Worm (Caenorhabditis elegans) whole organism, late embryonic: ENCODE data around the gene C14A4.13.

Experiments
- F13H6.1 ChIP-seq: sonication (generic microtip); optimal IDR thresholded peaks from 2 replicates; lab custom pipeline; 2016; ENCODE audit warnings: missing genetic modification characterization, missing compliant biosample characterization
- K02D7.2 ChIP-seq: sonication (generic microtip); optimal IDR thresholded peaks from 2 replicates; lab custom pipeline; 2017; ENCODE audit warnings: mild to moderate bottlenecking, missing genetic modification characterization, missing compliant biosample characterization
- T23F11.4 ChIP-seq: fragments of 200-800 bp; sonication (Bioruptor generic); optimal IDR thresholded peaks from 2 replicates; lab custom pipeline; 2018; ENCODE audit warnings: mild to moderate bottlenecking, missing genetic modification characterization, missing compliant biosample characterization
- Y22D7AL.16 ChIP-seq: sonication (generic microtip); optimal IDR thresholded peaks from 2 replicates; lab custom pipeline; 2016; ENCODE audit warnings: missing genetic modification characterization, missing compliant biosample characterization
- ceh-14 ChIP-seq: sonication (generic microtip); optimal IDR thresholded peaks from 2 replicates; lab custom pipeline; 2016; ENCODE audit warnings: missing genotype, missing genetic modification characterization, missing compliant biosample characterization
- ceh-18 ChIP-seq: sonication (generic microtip); optimal IDR thresholded peaks from 2 replicates; lab custom pipeline; 2016; ENCODE audit warnings: missing genetic modification characterization, missing compliant biosample characterization
- ceh-24 ChIP-seq: sonication (generic microtip); optimal IDR thresholded peaks from 2 replicates; lab custom pipeline; 2016; ENCODE audit warnings: mild to moderate bottlenecking, missing genetic modification characterization, missing compliant biosample characterization
- ceh-30 ChIP-seq: fragments of 150-350 bp; optimal IDR thresholded peaks from 2 replicates; lab custom pipeline; 2014; ENCODE audit warnings: missing biosample characterization, missing genetic modification characterization
- ceh-31 ChIP-seq: sonication (generic microtip); optimal IDR thresholded peaks from 2 replicates; lab custom pipeline; 2016; ENCODE audit warnings: missing genetic modification characterization, missing compliant biosample characterization
- ceh-34 ChIP-seq: sonication (generic microtip); optimal IDR thresholded peaks from 2 replicates; lab custom pipeline; 2016; ENCODE audit warnings: mild to moderate bottlenecking, missing genetic modification characterization, missing compliant biosample characterization
- ceh-45 ChIP-seq: fragments of 200-800 bp; sonication (Bioruptor generic); IDR thresholded peaks from 2 replicates; pipeline ENCODE4 v1.3.6; 2022; ENCODE audit warnings: missing genetic modification reagents, missing genetic modification characterization, missing compliant biosample characterization
- ceh-48 ChIP-seq: sonication (generic microtip); optimal IDR thresholded peaks from 2 replicates; lab custom pipeline; 2016; ENCODE audit warnings: missing genetic modification characterization, inconsistent platforms, missing compliant biosample characterization
- ceh-9 ChIP-seq: sonication (generic microtip); optimal IDR thresholded peaks from 2 replicates; lab custom pipeline; 2016; ENCODE audit warnings: mild to moderate bottlenecking, missing genetic modification characterization, inconsistent platforms, missing compliant biosample characterization
- dmd-4 ChIP-seq: sonication (generic microtip); optimal IDR thresholded peaks from 2 replicates; lab custom pipeline; 2016; ENCODE audit warnings: borderline replicate concordance, missing genetic modification characterization, missing compliant biosample characterization
- elt-2 ChIP-seq: sonication (generic microtip); optimal IDR thresholded peaks from 2 replicates; lab custom pipeline; 2016; ENCODE audit warnings: missing genetic modification reagents, missing genetic modification characterization, missing compliant biosample characterization
- hlh-13 ChIP-seq: fragments of 200-800 bp; sonication (Bioruptor generic); optimal IDR thresholded peaks from 2 replicates; lab custom pipeline; 2018; ENCODE audit warnings: mild to moderate bottlenecking, missing genetic modification characterization, missing compliant biosample characterization
- nfya-1 ChIP-seq: sonication (generic microtip); optimal IDR thresholded peaks from 2 replicates; lab custom pipeline; 2017; ENCODE audit warnings: missing genetic modification characterization, mild to moderate bottlenecking, missing compliant biosample characterization, antibody characterized with exemption, moderate library complexity
- nhr-232 ChIP-seq: sonication (generic microtip); optimal IDR thresholded peaks from 2 replicates; lab custom pipeline; 2016; ENCODE audit warnings: missing genetic modification characterization, missing compliant biosample characterization
- pag-3 ChIP-seq: sonication (generic microtip); optimal IDR thresholded peaks from 2 replicates; lab custom pipeline; 2016; ENCODE audit warnings: missing compliant biosample characterization, missing genetic modification characterization, borderline replicate concordance
- pros-1 ChIP-seq: fragments of 150-350 bp; optimal IDR thresholded peaks from 2 replicates; lab custom pipeline; 2014; ENCODE audit warnings: missing biosample characterization, missing genetic modification reagents, missing genetic modification characterization
- ref-2 ChIP-seq: sonication (generic microtip); optimal IDR thresholded peaks from 2 replicates; lab custom pipeline; 2016; ENCODE audit warnings: missing genetic modification characterization, missing compliant biosample characterization
- rnt-1 ChIP-seq: sonication (generic microtip); optimal IDR thresholded peaks from 2 replicates; lab custom pipeline; 2016; ENCODE audit warnings: missing genetic modification characterization, missing compliant biosample characterization
- sox-2 ChIP-seq: fragments of 200-800 bp; sonication (Bioruptor generic); IDR thresholded peaks from 2 replicates; pipeline ENCODE4 v1.3.6; 2022; ENCODE audit warnings: missing genetic modification reagents, missing genetic modification characterization, missing compliant biosample characterization
- syd-9 ChIP-seq: sonication (generic microtip); optimal IDR thresholded peaks from 2 replicates; lab custom pipeline; 2016; ENCODE audit warnings: mild to moderate bottlenecking, missing genetic modification characterization, moderate library complexity, missing compliant biosample characterization
- tbx-7 ChIP-seq: sonication (generic microtip); optimal IDR thresholded peaks from 2 replicates; lab custom pipeline; 2016; ENCODE audit warnings: missing genotype, missing genetic modification characterization, missing compliant biosample characterization
- unc-3 ChIP-seq, 2 experiments: fragments of 200-800 bp in 1 of 2; sonication (Bioruptor generic) in 1 of 2; sonication (generic microtip) in 1 of 2; conservative IDR thresholded peaks in 1 of 2; optimal IDR thresholded peaks in 1 of 2; 2 replicates each; pipeline versions ENCODE4 v1.3.6 to Lab custom; 2016 to 2022; ENCODE audit warnings: missing compliant biosample characterization in 2 of 2, missing genetic modification characterization in 2 of 2, missing genetic modification reagents in 1 of 2
- unc-42 ChIP-seq: sonication (generic microtip); optimal IDR thresholded peaks from 2 replicates; lab custom pipeline; 2016; ENCODE audit warnings: missing genotype, missing genetic modification characterization, missing compliant biosample characterization
- unc-55 ChIP-seq: sonication (generic microtip); optimal IDR thresholded peaks from 2 replicates; lab custom pipeline; 2017; ENCODE audit warnings: missing biosample characterization, missing genetic modification reagents, missing genetic modification characterization
- unc-86 ChIP-seq: sonication (generic microtip); optimal IDR thresholded peaks from 2 replicates; lab custom pipeline; 2016; ENCODE audit warnings: missing genetic modification characterization, missing compliant biosample characterization
- ztf-16 ChIP-seq: sonication (generic microtip); optimal IDR thresholded peaks from 2 replicates; lab custom pipeline; 2017; ENCODE audit warnings: missing genetic modification characterization, missing compliant biosample characterization

Gene C14A4.13

DNA sequence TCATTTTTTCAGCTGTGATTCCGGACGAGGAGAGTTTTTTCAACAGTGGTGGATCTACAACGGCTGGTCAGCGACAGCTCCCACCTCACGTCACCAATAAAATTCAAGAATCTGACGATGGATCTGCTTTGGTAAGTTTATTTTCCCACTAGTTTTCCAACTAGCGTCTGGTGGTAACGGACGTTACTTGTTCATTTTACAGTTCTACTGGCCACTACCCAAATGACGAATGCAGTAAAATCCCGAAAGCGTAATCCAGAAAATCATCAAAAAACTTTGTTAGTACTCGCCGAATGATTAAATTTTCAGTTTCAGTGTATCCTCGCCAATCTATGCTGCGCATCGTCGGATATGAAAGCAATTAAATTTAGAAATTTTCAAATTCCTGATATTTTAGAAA is 41.3 kb downstream of the C14A4.13 start:
- TF ChIP-seq ceh-18 (tag; lab: Kevin White, UChicago) (no peak), rnt-1 (tag; lab: Kevin White, UChicago) (no peak), tbx-7 (no peak), ceh-45 (GFP tag; lab: Robert Waterston, UW) (no peak), Y22D7AL.16 (tag; lab: Kevin White, UChicago) (no peak), ceh-30 (tag; lab: Kevin White, UChicago) (no peak)

DNA sequence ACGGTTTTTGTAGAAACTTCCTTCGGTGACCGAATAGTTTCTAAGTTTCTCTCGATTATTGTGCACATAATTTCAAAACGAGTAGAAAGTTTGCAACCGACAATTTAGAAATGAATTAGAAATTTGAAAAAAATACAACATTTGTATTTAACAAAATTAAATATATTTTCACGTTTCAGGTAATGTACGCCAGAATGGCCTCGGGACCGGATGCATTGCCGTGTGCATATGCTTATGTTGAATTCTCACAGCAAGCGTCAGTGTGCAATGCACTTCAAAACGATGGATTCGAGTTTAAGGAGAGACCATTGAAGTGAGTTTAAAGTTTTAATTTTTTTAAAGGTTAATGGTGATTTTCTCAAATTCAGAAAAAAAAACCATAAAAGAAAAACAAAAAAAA is 42.6 kb downstream of the C14A4.13 start, which contains the start of gene marc-2:
Gene marc-2 (minus strand): TSS at position 101 of the 400 bp plus-strand sequence.
- no peak for TF ChIP-seq sox-2 (GFP tag; lab: Robert Waterston, UW)

DNA sequence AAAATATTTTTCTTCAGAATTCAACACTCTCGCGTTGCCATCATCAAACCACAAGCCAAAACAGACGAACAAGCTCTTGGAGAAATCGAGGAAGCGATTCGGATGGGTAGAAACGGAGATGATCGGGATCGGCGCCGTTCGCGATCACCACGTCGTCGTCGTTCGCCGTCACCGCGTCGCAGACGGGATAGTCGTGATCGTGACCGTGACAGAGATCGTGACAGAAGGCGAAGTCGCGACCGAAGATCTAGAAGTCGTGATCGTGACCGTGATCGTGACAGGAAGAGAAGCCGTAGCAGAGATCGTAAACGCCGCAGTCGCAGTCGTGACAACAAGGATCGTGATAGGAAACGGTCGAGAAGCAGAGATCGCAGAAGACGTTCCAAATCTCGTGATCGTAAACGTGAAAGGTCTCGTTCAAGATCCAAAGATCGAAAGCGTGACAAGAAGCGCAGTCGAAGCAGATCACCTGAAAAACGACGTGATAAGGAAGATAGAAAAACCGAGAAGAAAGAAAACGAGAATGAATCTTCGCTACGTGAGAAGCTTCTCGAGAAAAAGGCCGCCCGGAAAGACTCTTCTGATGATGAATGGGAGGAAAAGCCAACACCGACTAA is 43.3 kb downstream of the C14A4.13 start:
- TF ChIP-seq syd-9 (no peak), nhr-232 (tag; lab: Kevin White, UChicago) (no peak), nfya-1 (no peak), ztf-16 (tag; lab: Kevin White, UChicago) (no peak), ref-2 (tag; lab: Kevin White, UChicago) (no peak)

DNA sequence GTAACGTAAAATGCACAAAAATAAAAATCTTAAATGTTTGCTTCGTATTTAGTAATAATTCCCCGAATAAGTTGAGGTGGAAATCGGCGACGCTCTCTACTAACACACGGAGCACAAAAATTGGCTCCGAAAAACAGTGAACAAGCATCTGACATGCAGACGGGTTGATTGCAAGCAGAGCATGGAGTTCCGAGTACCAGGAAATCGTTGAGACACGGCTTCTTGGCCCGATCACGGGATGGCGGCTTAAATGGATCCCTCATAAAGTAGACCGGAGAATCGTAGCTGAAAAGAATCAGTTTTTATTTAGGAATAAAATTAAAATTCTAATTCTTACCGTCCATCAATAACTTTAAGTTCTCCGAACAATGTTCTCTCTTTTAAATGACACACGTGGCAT is 44.0 kb downstream of the C14A4.13 start:
- no peak for TF ChIP-seq unc-86 (tag; lab: Kevin White, UChicago)
- no peak for TF ChIP-seq K02D7.2 (tag; lab: Kevin White, UChicago)
- no peak for TF ChIP-seq F13H6.1 (tag; lab: Kevin White, UChicago)
- no peak for TF ChIP-seq pag-3
- no peak for TF ChIP-seq ceh-48 (tag; lab: Kevin White, UChicago)
- no peak for TF ChIP-seq T23F11.4 (GFP tag; lab: Kevin White, UChicago)
- TF ChIP-seq unc-55 (GFP tag; lab: Kevin White, UChicago), result no peak
- no peak for TF ChIP-seq ztf-16 (tag; lab: Kevin White, UChicago)
- no peak for TF ChIP-seq ceh-34 (tag; lab: Kevin White, UChicago)
- no peak for TF ChIP-seq ceh-31 (tag; lab: Kevin White, UChicago)
- TF ChIP-seq ceh-30 (tag; lab: Kevin White, UChicago), result no peak
- no peak for TF ChIP-seq elt-2
- no peak for TF ChIP-seq ceh-24 (tag; lab: Kevin White, UChicago)

DNA sequence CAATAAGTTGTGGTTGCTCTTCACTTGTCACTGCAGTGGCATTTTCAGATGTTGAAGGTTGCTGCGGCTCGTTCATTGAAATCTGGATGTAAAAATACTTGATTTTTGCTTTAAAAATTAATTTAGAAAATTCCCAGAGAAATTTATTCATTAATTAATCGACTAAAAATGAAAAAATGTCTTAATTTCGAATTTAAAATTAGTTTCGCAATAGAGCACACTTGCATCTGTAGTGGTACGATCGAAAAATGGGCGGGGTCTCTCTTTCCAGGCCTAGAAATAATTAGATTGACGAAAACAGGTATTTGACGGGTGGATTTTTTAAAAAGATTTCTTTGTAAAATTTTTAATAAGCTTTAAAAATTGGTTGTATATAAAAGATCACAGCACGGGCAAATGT is 44.4 kb downstream of the C14A4.13 start, which contains the start of gene D2089.8:
Gene D2089.8 (minus strand): TSS at position 84 of the 400 bp plus-strand sequence.
- TF ChIP-seq ceh-14 (tag; lab: Kevin White, UChicago) (peak; percentile 34), hlh-13 (GFP tag; lab: Kevin White, UChicago) (no peak), ceh-9 (tag; lab: Kevin White, UChicago) (no peak), ceh-31 (tag; lab: Kevin White, UChicago) (no peak), pros-1 (no peak), unc-42 (tag; lab: Kevin White, UChicago) (peak; percentile 43), ceh-48 (tag; lab: Kevin White, UChicago) (peak; percentile 4), syd-9 (no peak)

DNA sequence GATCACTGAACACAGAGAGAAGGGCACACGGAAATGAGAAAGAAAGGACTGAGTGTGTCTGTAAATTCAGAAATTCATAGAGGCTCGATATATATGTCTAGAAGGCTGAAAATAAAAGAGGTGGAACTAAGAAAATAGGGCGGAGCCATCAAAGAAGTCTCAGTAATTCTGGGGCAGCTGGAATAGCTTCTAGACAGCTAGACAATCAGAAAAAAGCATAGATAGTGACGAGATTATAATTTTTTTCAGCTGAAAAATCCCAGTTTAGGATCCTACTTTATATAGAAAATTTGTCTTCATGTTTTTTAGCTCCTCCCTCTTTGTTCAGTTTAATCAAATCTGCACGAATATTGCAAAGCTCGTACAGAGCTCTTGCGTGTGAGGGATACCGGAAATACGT is 46.8 kb downstream of the C14A4.13 start, which contains the start of gene D2089.3:
Gene D2089.3 (minus strand): TSS at position 101 of the 400 bp plus-strand sequence.
- TF ChIP-seq nfya-1 (no peak), dmd-4 (tag; lab: Kevin White, UChicago) (no peak), unc-3 (GFP tag; conservative IDR thresholded peaks at IDR 0.05; lab: Robert Waterston, UW) (no peak), unc-3 (tag; optimal IDR thresholded peaks at IDR 0.05; lab: Kevin White, UChicago) (no peak)
